Fruit fly (Drosophila melanogaster): Measurements from ENCODE around the gene BBS5.

The BBS5 gene

dm6 chr3R:4806318-4806757 is 9.8 kb upstream of the BBS5 start (continued):
- TF ChIP-seq lola (GFP tag; optimal IDR thresholded peaks at IDR 0.05), result peak in 1 of 3 experiments; percentile 34
- no peak for TF ChIP-seq exex (tag; optimal IDR thresholded peaks at IDR 0.05)
- peak; percentile 1 for TF ChIP-seq lilli (GFP tag; optimal IDR thresholded peaks at IDR 0.05)
- peak; percentile 38; the same call in 1 of the 3 replicates for TF ChIP-seq sr (GFP tag; IDR thresholded peaks at IDR 0.05)
- TF ChIP-seq CG2875 (GFP tag; optimal IDR thresholded peaks at IDR 0.05), result peak; percentile 90
- TF ChIP-seq CG32532 (GFP tag; IDR thresholded peaks at IDR 0.05), result no peak
- no peak for TF ChIP-seq Rx (GFP tag; IDR thresholded peaks at IDR 0.05)
- TF ChIP-seq dpn (GFP tag; optimal IDR thresholded peaks at IDR 0.05), result peak in 1 of 2 experiments; percentile 64
- TF ChIP-seq CG1792 (GFP tag; optimal IDR thresholded peaks at IDR 0.05), result peak; percentile 82
- 0 out of 4 replicates have a peak, but pooled peaks have one; percentile 37 for TF ChIP-seq Dll (GFP tag; IDR thresholded peaks at IDR 0.05; ENCODE audit: partially characterized antibody)
- peak; percentile 63 for TF ChIP-seq unpg (GFP tag; optimal IDR thresholded peaks at IDR 0.05)
- peak; percentile 39 for TF ChIP-seq CG12236 (GFP tag; optimal IDR thresholded peaks at IDR 0.05)
- peak; percentile 29 for TF ChIP-seq Sry-β (GFP tag; optimal IDR thresholded peaks at IDR 0.05)
- TF ChIP-seq Mes4 (GFP tag; optimal IDR thresholded peaks at IDR 0.05), result peak; percentile 73
- TF ChIP-seq Dek (tag; optimal IDR thresholded peaks at IDR 0.05), result no peak
- TF ChIP-seq gro (GFP tag; optimal IDR thresholded peaks at IDR 0.05), result peak; percentile 65
- peak; percentile 88 for TF ChIP-seq lab (GFP tag; optimal IDR thresholded peaks at IDR 0.05)
- TF ChIP-seq grau (tag; optimal IDR thresholded peaks at IDR 0.05), result peak; percentile 32
- TF ChIP-seq Nf-YA (GFP tag; IDR thresholded peaks at IDR 0.05), result no peak
- TF ChIP-seq tap (tag; optimal IDR thresholded peaks at IDR 0.05), result peak; percentile 53
- TF ChIP-seq MTF-1 (GFP tag; optimal IDR thresholded peaks at IDR 0.05; ENCODE audit: borderline replicate concordance), result peak; percentile 89
- TF ChIP-seq Hr78 (GFP tag; optimal IDR thresholded peaks at IDR 0.05), result no peak
- peak; percentile 67 for TF ChIP-seq CG14965 (GFP tag; optimal IDR thresholded peaks at IDR 0.05; ENCODE audit: borderline replicate concordance)
- peak; percentile 63 for TF ChIP-seq CG17385 (GFP tag; optimal IDR thresholded peaks at IDR 0.05)
- peak; percentile 30 for TF ChIP-seq CG10267 (tag; optimal IDR thresholded peaks at IDR 0.05)
- TF ChIP-seq pb (GFP tag; optimal IDR thresholded peaks at IDR 0.05), result peak; percentile 44
- TF ChIP-seq gcm2 (GFP tag; optimal IDR thresholded peaks at IDR 0.05), result peak; percentile 30
- peak; percentile 38 for TF ChIP-seq CG3065 (GFP tag; optimal IDR thresholded peaks at IDR 0.05)
- TF ChIP-seq zfh1 (GFP tag; IDR thresholded peaks at IDR 0.05), result peak; percentile 41; the same call in 1 of the 3 replicates
- TF ChIP-seq fd3F (GFP tag; optimal IDR thresholded peaks at IDR 0.05), result peak; percentile 18
- TF ChIP-seq lov (optimal IDR thresholded peaks at IDR 0.05), result no peak
- peak; percentile 68; the same call in 1 of the 3 replicates for TF ChIP-seq lov (GFP tag; IDR thresholded peaks at IDR 0.05)
- peak; percentile 70 for TF ChIP-seq CG18599 (GFP tag; optimal IDR thresholded peaks at IDR 0.05)
- TF ChIP-seq CG10979 (tag; optimal IDR thresholded peaks at IDR 0.05), result peak; percentile 12
- peak; percentile 90 for TF ChIP-seq CG17568 (GFP tag; optimal IDR thresholded peaks at IDR 0.05)
- no peak for TF ChIP-seq CG9932 (GFP tag; IDR thresholded peaks at IDR 0.05)
- TF ChIP-seq ci (GFP tag; IDR thresholded peaks at IDR 0.05), result peak; percentile 86
- peak; percentile 55 for TF ChIP-seq CG6254 (GFP tag; optimal IDR thresholded peaks at IDR 0.05)
- TF ChIP-seq sens (GFP tag), result peak; percentile 96
- no peak for TF ChIP-seq CG14667 (GFP tag; IDR thresholded peaks at IDR 0.05)
- TF ChIP-seq CG3407 (GFP tag; optimal IDR thresholded peaks at IDR 0.05), result peak; percentile 91
- TF ChIP-seq Nf-YB (GFP tag; optimal IDR thresholded peaks at IDR 0.05), result peak; percentile 50
- peak; percentile 98 for TF ChIP-seq z (GFP tag; IDR thresholded peaks at IDR 0.05)
- no peak for TF ChIP-seq gt (GFP tag; IDR thresholded peaks at IDR 0.05)
- peak; percentile 45 for TF ChIP-seq B-H2 (GFP tag; optimal IDR thresholded peaks at IDR 0.05)
- no peak for TF ChIP-seq jigr1 (GFP tag; IDR thresholded peaks at IDR 0.05)
- TF ChIP-seq CG12071 (GFP tag; optimal IDR thresholded peaks at IDR 0.05), result peak; percentile 87
- peak; percentile 58 for TF ChIP-seq NK7.1 (GFP tag; optimal IDR thresholded peaks at IDR 0.05)
- TF ChIP-seq PHDP (tag; optimal IDR thresholded peaks at IDR 0.05), result peak; percentile 69
- TF ChIP-seq her (GFP tag; optimal IDR thresholded peaks at IDR 0.05), result peak; percentile 66
